Worm (Caenorhabditis elegans) whole organism, L4 larva: ENCODE data around the gene F15H10.8.

Experiments
- F10B5.3 ChIP-seq: sonication (generic microtip); optimal IDR thresholded peaks from 2 replicates; lab custom pipeline; 2016; ENCODE audit warnings: mild to moderate bottlenecking, missing genetic modification characterization, missing compliant biosample characterization
- Y48G9A.11 ChIP-seq: fragments of 200-800 bp; sonication (Bioruptor generic); IDR thresholded peaks from 2 replicates; pipeline ENCODE4 v1.3.6; 2022; ENCODE audit warnings: missing genetic modification reagents, missing genetic modification characterization, missing compliant biosample characterization
- Y75B8A.6 ChIP-seq: fragments of 200-800 bp; sonication (Bioruptor generic); IDR thresholded peaks from 2 replicates; pipeline ENCODE4 v1.3.6; 2022; ENCODE audit warnings: missing genetic modification reagents, missing genetic modification characterization, missing compliant biosample characterization
- aha-1 ChIP-seq: fragments of 150-350 bp; peaks from one replicate; lab custom pipeline; 2014; ENCODE audit warnings: missing biosample characterization, missing genetic modification characterization
- ceh-28 ChIP-seq: fragments of 150-350 bp; optimal IDR thresholded peaks from 2 replicates; lab custom pipeline; 2014; ENCODE audit warnings: missing biosample characterization, missing genetic modification reagents, missing genetic modification characterization
- ceh-44 ChIP-seq: fragments of 200-800 bp; sonication (Bioruptor generic); IDR thresholded peaks from 2 replicates; pipeline ENCODE4 v1.3.6; 2022; ENCODE audit warnings: missing genetic modification reagents, missing genetic modification characterization, missing compliant biosample characterization
- ceh-62 ChIP-seq: sonication (generic microtip); optimal IDR thresholded peaks from 2 replicates; lab custom pipeline; 2017; ENCODE audit warnings: missing biosample characterization, missing genetic modification characterization
- cey-2 ChIP-seq: sonication (generic microtip); optimal IDR thresholded peaks from 3 replicates; lab custom pipeline; 2017; ENCODE audit warnings: missing genetic modification characterization, mild to moderate bottlenecking, missing compliant biosample characterization, antibody characterized with exemption, borderline replicate concordance; ENCODE audit not compliant: insufficient read depth
- daf-16 ChIP-seq, 3 experiments: sonication (generic microtip); optimal IDR thresholded peaks; 2 replicates each; lab custom pipeline; 2016 to 2017; ENCODE audit warnings: missing genetic modification characterization in 3 of 3, missing genetic modification reagents in 3 of 3, mild to moderate bottlenecking in 2 of 3, missing compliant biosample characterization in 2 of 3, missing biosample characterization in 1 of 3, moderate library complexity in 1 of 3
- dmd-6 ChIP-seq: fragments of 200-800 bp; sonication (Bioruptor generic); IDR thresholded peaks from 2 replicates; pipeline ENCODE4 v1.3.6; 2022; ENCODE audit warnings: missing genetic modification reagents, missing genetic modification characterization, missing compliant biosample characterization
- dpl-1 ChIP-seq: fragments of 150-350 bp; optimal IDR thresholded peaks from 2 replicates; lab custom pipeline; 2014; ENCODE audit warnings: missing biosample characterization, missing genetic modification reagents, missing genetic modification characterization
- duxl-1 ChIP-seq: sonication (generic microtip); optimal IDR thresholded peaks from 2 replicates; lab custom pipeline; 2016; ENCODE audit warnings: mild to moderate bottlenecking, missing genetic modification characterization, moderate library complexity, missing compliant biosample characterization; ENCODE audit not compliant: poor library complexity
- dve-1 ChIP-seq: sonication (generic microtip); optimal IDR thresholded peaks from 2 replicates; lab custom pipeline; 2017; ENCODE audit warnings: antibody characterized with exemption, mild to moderate bottlenecking, missing genetic modification characterization, missing compliant biosample characterization; ENCODE audit not compliant: insufficient read depth
- gei-8 ChIP-seq: fragments of 200-800 bp; sonication (Bioruptor generic); optimal IDR thresholded peaks from 2 replicates; lab custom pipeline; 2018; ENCODE audit warnings: mild to moderate bottlenecking, missing genetic modification characterization, missing compliant biosample characterization
- hlh-11 ChIP-seq: fragments of 200-800 bp; sonication (Bioruptor generic); optimal IDR thresholded peaks from 2 replicates; lab custom pipeline; 2018; ENCODE audit warnings: mild to moderate bottlenecking, missing genetic modification characterization, missing compliant biosample characterization
- hmg-1.1 ChIP-seq: fragments of 200-800 bp; sonication (Bioruptor generic); IDR thresholded peaks from 2 replicates; pipeline ENCODE4 v1.3.6; 2022; ENCODE audit warnings: missing genetic modification reagents, missing genetic modification characterization, missing compliant biosample characterization
- lim-7 ChIP-seq: fragments of 200-800 bp; sonication (Bioruptor generic); IDR thresholded peaks from 2 replicates; pipeline ENCODE4 v1.3.6; 2022; ENCODE audit warnings: missing genetic modification characterization, missing compliant biosample characterization
- lin-1 ChIP-seq: fragments of 200-800 bp; sonication (Bioruptor generic); IDR thresholded peaks from 2 replicates; pipeline ENCODE4 v1.3.6; 2022; ENCODE audit warnings: missing genetic modification reagents, missing genetic modification characterization, missing compliant biosample characterization
- lin-15B ChIP-seq: fragments of 150-350 bp; sonication (generic microtip); optimal IDR thresholded peaks from 3 replicates; lab custom pipeline; 2014; ENCODE audit warnings: missing biosample characterization, missing genetic modification characterization
- madf-9 ChIP-seq: fragments of 200-800 bp; sonication (Bioruptor generic); conservative IDR thresholded peaks from 2 replicates; pipeline ENCODE4 v1.3.6; 2022; ENCODE audit warnings: missing genetic modification reagents, missing genetic modification characterization, missing compliant biosample characterization
- nhr-28 ChIP-seq: fragments of 150-350 bp; optimal IDR thresholded peaks from 2 replicates; lab custom pipeline; 2014; ENCODE audit warnings: missing biosample characterization, missing genetic modification characterization
- nhr-41 ChIP-seq: fragments of 200-800 bp; sonication (Bioruptor generic); IDR thresholded peaks from 2 replicates; pipeline ENCODE4 v1.3.6; 2022; ENCODE audit warnings: missing genetic modification reagents, missing genetic modification characterization, missing compliant biosample characterization
- nhr-48 ChIP-seq: sonication (generic microtip); optimal IDR thresholded peaks from 2 replicates; lab custom pipeline; 2016; ENCODE audit warnings: mild to moderate bottlenecking, missing genetic modification characterization, missing compliant biosample characterization
- nhr-6 ChIP-seq: fragments of 150-350 bp; optimal IDR thresholded peaks from 2 replicates; lab custom pipeline; 2014; ENCODE audit warnings: missing biosample characterization, missing genetic modification characterization
- nhr-77 ChIP-seq: fragments of 150-350 bp; optimal IDR thresholded peaks from 2 replicates; lab custom pipeline; 2014; ENCODE audit warnings: missing biosample characterization, missing genetic modification characterization
- php-3 ChIP-seq: fragments of 200-800 bp; sonication (Bioruptor generic); IDR thresholded peaks from 2 replicates; pipeline ENCODE4 v1.3.6; 2022; ENCODE audit warnings: missing genetic modification reagents, missing genetic modification characterization, missing compliant biosample characterization
- pqm-1 ChIP-seq: sonication (generic microtip); optimal IDR thresholded peaks from 2 replicates; lab custom pipeline; 2017; ENCODE audit warnings: missing biosample characterization, missing genetic modification characterization
- saeg-2 ChIP-seq: fragments of 200-800 bp; sonication (Bioruptor generic); IDR thresholded peaks from 2 replicates; pipeline ENCODE4 v1.3.6; 2022; ENCODE audit warnings: missing genetic modification reagents, missing genetic modification characterization, missing compliant biosample characterization
- set-16 ChIP-seq: fragments of 200-800 bp; sonication (Bioruptor generic); IDR thresholded peaks from 2 replicates; pipeline ENCODE4 v1.3.6; 2022; ENCODE audit warnings: missing genetic modification reagents, missing genetic modification characterization, missing compliant biosample characterization
- snpc-1.2 ChIP-seq: fragments of 200-800 bp; sonication (Bioruptor generic); IDR thresholded peaks from 2 replicates; pipeline ENCODE4 v1.3.6; 2022; ENCODE audit warnings: missing genetic modification reagents, missing genetic modification characterization, missing compliant biosample characterization
- spr-3 ChIP-seq: fragments of 200-800 bp; sonication (Bioruptor generic); optimal IDR thresholded peaks from 2 replicates; lab custom pipeline; 2018; ENCODE audit warnings: mild to moderate bottlenecking, missing genetic modification characterization, missing compliant biosample characterization
- tag-97 ChIP-seq: fragments of 200-800 bp; sonication (Bioruptor generic); IDR thresholded peaks from 2 replicates; pipeline ENCODE4 v1.3.6; 2022; ENCODE audit warnings: missing genetic modification characterization, missing compliant biosample characterization
- unc-130 ChIP-seq: sonication (generic microtip); optimal IDR thresholded peaks from 2 replicates; lab custom pipeline; 2016; ENCODE audit warnings: missing genetic modification reagents, missing genetic modification characterization, missing compliant biosample characterization
- unc-39 ChIP-seq: sonication (generic microtip); optimal IDR thresholded peaks from 2 replicates; lab custom pipeline; 2017; ENCODE audit warnings: missing biosample characterization, missing genetic modification characterization
- unc-62 ChIP-seq, 3 experiments: fragments of 150-350 bp in 1 of 3; sonication (generic microtip); optimal IDR thresholded peaks in 2 of 3; peaks in 1 of 3; 1 replicate in 1 of 3; 2 replicates in 2 of 3; lab custom pipeline; 2014 to 2017; ENCODE audit warnings: missing biosample characterization in 3 of 3, missing genetic modification characterization in 3 of 3, missing genetic modification reagents in 3 of 3, missing genotype in 1 of 3
- vab-7 ChIP-seq: fragments of 200-800 bp; sonication (Bioruptor generic); IDR thresholded peaks from 2 replicates; pipeline ENCODE4 v1.3.6; 2022; ENCODE audit warnings: missing genetic modification reagents, missing genetic modification characterization, missing compliant biosample characterization
- zag-1 ChIP-seq: fragments of 150-350 bp; optimal IDR thresholded peaks from 2 replicates; lab custom pipeline; 2014; ENCODE audit warnings: missing biosample characterization, missing genetic modification characterization
- zfp-3 ChIP-seq: fragments of 200-800 bp; sonication (Bioruptor generic); conservative IDR thresholded peaks from 2 replicates; pipeline ENCODE4 v1.3.6; 2022; ENCODE audit warnings: missing genetic modification reagents, missing genetic modification characterization, missing compliant biosample characterization

F15H10.8 gene

DNA sequence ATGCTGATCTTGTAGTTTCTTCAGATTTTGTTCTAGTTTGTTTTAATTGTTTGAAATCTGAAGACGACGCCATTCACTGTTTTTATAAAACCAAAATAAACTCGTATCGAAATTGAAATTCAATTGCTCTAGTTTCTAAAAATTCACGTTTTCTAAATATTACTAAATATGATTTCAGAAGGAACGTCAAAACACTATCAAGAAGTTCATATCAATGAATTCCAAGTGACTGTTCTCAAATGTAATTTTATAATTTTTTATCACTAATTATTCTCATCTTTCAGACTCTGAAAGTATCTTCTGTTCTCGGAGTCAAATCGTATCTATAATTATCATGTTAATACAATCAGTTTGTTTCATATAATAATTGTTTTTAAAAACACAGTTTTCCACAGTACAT, 38.0 kb upstream of the F15H10.8 start, which contains the start of gene snf-10:
TSS of gene snf-10 (minus strand) at position 101 of the 400 bp plus-strand sequence.
- TF ChIP-seq nhr-41 (GFP tag; lab: Robert Waterston, UW) (no peak), F10B5.3 (tag; lab: Kevin White, UChicago) (no peak), set-16 (GFP tag; lab: Robert Waterston, UW) (no peak), Y48G9A.11 (GFP tag; lab: Robert Waterston, UW) (no peak), nhr-48 (no peak), saeg-2 (GFP tag; lab: Robert Waterston, UW) (no peak)
- TF ChIP-seq, all 104 proteins: peak for 0

DNA sequence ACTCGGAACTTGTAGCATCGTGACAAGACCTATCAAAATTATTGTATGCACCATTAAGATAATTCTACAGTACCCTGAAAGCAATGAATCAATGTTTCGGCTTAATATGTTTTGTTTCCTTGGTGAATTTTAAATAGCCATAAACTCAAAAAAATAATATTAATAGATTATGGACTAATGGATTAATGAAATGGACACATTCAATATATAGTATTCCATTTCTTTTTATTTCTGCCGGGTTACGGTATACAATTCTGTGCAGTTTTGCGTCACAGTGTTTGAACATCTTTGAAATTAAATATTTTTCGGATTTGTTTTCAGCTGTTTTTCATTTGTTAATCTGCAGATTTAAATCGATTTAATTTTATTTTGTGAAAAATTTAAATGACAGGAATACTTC, 33.9 kb upstream of the F15H10.8 start, which contains the start of gene set-22:
TSS of gene set-22 (plus strand) at position 301 of the 400 bp plus-strand sequence.
- TF ChIP-seq duxl-1 (tag; lab: Kevin White, UChicago) = no peak
- TF ChIP-seq unc-39 (tag; lab: Kevin White, UChicago) = no peak
- no peak for TF ChIP-seq vab-7 (GFP tag; lab: Robert Waterston, UW)
- TF ChIP-seq snpc-1.2 (GFP tag; lab: Robert Waterston, UW) = no peak
- no peak for TF ChIP-seq lin-1 (GFP tag; lab: Robert Waterston, UW)
- TF ChIP-seq dmd-6 (GFP tag; lab: Robert Waterston, UW) = no peak
- TF ChIP-seq nhr-77 (tag; lab: Kevin White, UChicago) = no peak
- TF ChIP-seq unc-130 (GFP tag; lab: Kevin White, UChicago) = no peak
- no peak for TF ChIP-seq cey-2 (tag; lab: Kevin White, UChicago)
- TF ChIP-seq aha-1 (tag; lab: Kevin White, UChicago) = no peak
- TF ChIP-seq lin-15B (tag; lab: Kevin White, UChicago) = no peak
- TF ChIP-seq dpl-1 (GFP tag; lab: Kevin White, UChicago) = no peak
- TF ChIP-seq tag-97 (GFP tag; lab: Robert Waterston, UW) = no peak

ce11 chrV:10435198-10435597, 32.5 kb upstream of the F15H10.8 start:
- TF ChIP-seq dmd-6 (GFP tag; lab: Robert Waterston, UW) (peak; percentile 54), gei-8 (no peak), Y75B8A.6 (GFP tag; lab: Robert Waterston, UW) (no peak), nhr-28 (peak; percentile 36), unc-62 (GFP tag; optimal IDR thresholded peaks at IDR 0.05 in 1 of 2; lab: Kevin White, UChicago) (peak in 1 of 2 experiments; percentile 95), unc-62 (tag; optimal IDR thresholded peaks at IDR 0.05; lab: Kevin White, UChicago) (no peak), zag-1 (tag; lab: Kevin White, UChicago) (no peak), lim-7 (GFP tag; lab: Robert Waterston, UW) (no peak), daf-16 (GFP tag; optimal IDR thresholded peaks at IDR 0.05; lab: Kevin White, UChicago) (no peak), daf-16 (tag; optimal IDR thresholded peaks at IDR 0.05; lab: Kevin White, UChicago) (peak; percentile 14), pqm-1 (tag; lab: Kevin White, UChicago) (peak; percentile 44)

ce11 chrV:10433721-10434120, 31.0 kb upstream of the F15H10.8 start, which contains the start of gene Y32F6A.4:
Gene Y32F6A.4, minus strand, starts transcription at chrV:10434067.
- no peak for TF ChIP-seq Y75B8A.6 (GFP tag; lab: Robert Waterston, UW)
- peak; percentile 39 for TF ChIP-seq nhr-28
- TF ChIP-seq lin-1 (GFP tag; lab: Robert Waterston, UW) = no peak
- peak; percentile 15 for TF ChIP-seq hlh-11 (tag; lab: Kevin White, UChicago)
- TF ChIP-seq dmd-6 (GFP tag; lab: Robert Waterston, UW) = peak; percentile 41; the same call in 1 of the 2 replicates
- TF ChIP-seq pqm-1 (tag; lab: Kevin White, UChicago) = peak; percentile 69
- no peak for TF ChIP-seq daf-16 (GFP tag; optimal IDR thresholded peaks at IDR 0.05; lab: Kevin White, UChicago)
- peak; percentile 45 for TF ChIP-seq daf-16 (tag; optimal IDR thresholded peaks at IDR 0.05; lab: Kevin White, UChicago)
- TF ChIP-seq zag-1 (tag; lab: Kevin White, UChicago) = no peak
- TF ChIP-seq unc-62 (GFP tag; optimal IDR thresholded peaks at IDR 0.05 in 1 of 2; lab: Kevin White, UChicago) = peak in 1 of 2 experiments; percentile 81
- TF ChIP-seq unc-62 (tag; optimal IDR thresholded peaks at IDR 0.05; lab: Kevin White, UChicago) = no peak
- peak; percentile 17; the same call in 1 of the 2 replicates for TF ChIP-seq php-3 (GFP tag; lab: Robert Waterston, UW)

DNA sequence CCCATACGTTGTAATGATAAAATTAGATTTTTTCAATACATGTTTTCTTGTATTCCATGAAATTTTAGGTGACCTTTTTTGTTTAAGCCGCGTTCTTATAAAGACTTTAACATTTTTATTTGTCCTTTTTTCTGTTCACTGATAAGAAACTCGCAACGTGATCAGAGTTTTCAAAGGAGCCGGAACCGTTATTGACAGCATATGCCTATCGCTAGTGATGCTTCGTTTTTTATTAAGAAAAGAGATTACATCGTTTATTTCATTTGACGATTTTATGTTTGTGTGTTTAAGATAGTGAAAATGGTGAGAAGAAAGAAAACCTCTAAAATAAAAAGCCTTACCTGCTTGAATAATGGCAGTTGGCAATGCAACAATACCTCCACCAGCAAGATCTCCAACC, 29.9 kb upstream of the F15H10.8 start:
- TF ChIP-seq duxl-1 (tag; lab: Kevin White, UChicago) (no peak), lin-15B (tag; lab: Kevin White, UChicago) (no peak), nhr-6 (tag; lab: Kevin White, UChicago) (no peak), ceh-28 (tag; lab: Kevin White, UChicago) (no peak), hmg-1.1 (GFP tag; lab: Robert Waterston, UW) (no peak), madf-9 (GFP tag; lab: Robert Waterston, UW) (no peak), Y48G9A.11 (GFP tag; lab: Robert Waterston, UW) (no peak), unc-130 (GFP tag; lab: Kevin White, UChicago) (no peak), ceh-62 (tag; lab: Kevin White, UChicago) (no peak), zfp-3 (no peak), ceh-44 (GFP tag; lab: Robert Waterston, UW) (no peak), spr-3 (GFP tag; lab: Kevin White, UChicago) (no peak), hlh-11 (tag; lab: Kevin White, UChicago) (peak; percentile 74), dve-1 (tag; lab: Kevin White, UChicago) (peak; percentile 88), Y75B8A.6 (GFP tag; lab: Robert Waterston, UW) (no peak), daf-16 (GFP tag; optimal IDR thresholded peaks at IDR 0.05; lab: Kevin White, UChicago) (peak in 1 of 2 experiments; percentile 6), daf-16 (tag; optimal IDR thresholded peaks at IDR 0.05; lab: Kevin White, UChicago) (peak; percentile 91), nhr-77 (tag; lab: Kevin White, UChicago) (peak; percentile 61), dmd-6 (GFP tag; lab: Robert Waterston, UW) (peak; percentile 89), zag-1 (tag; lab: Kevin White, UChicago) (no peak)
